Fruit fly (Drosophila melanogaster): ENCODE data around the gene CG4757.

CG4757 gene

DNA sequence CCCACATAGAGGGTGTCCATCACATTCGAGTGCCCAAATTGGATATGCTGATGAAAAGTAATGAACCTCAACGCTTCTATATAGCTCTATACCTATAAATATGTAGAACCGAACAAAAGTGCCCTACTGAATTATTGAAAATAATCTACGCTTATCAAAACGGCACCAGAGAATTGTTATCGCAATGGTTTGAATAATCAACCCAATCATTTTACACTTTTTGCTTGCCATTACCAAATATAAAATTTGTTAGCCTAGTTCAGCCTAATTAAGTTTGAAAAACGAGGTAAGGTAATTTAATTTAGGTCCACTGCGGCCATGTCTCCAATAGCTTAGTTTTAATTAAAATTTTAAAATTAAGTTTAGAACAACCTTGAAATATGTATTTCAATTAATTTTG lies 14.8 kb downstream of the CG4757 start:
- no peak for TF ChIP-seq CG8478 (optimal IDR thresholded peaks at IDR 0.05)
- TF ChIP-seq CTCF (optimal IDR thresholded peaks at IDR 0.05): no peak

DNA sequence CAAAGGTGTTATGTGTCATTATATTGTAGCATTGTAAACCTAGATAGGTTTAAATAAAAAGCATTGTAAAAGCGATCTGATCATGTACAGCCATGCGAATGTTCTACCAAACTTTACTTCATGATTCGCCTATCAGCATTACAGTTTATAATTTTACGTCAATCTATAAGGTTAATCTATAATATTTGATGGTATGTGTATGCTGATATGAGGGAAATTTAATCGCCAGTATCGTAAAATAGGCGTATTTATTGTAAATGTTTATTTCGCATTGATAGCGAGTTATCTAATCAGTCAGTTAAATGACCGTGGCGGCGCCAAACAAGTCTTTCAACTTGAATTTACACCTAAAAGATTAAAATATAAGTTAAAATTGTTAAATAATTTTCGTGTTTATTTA lies 16.6 kb downstream of the CG4757 start:
- TF ChIP-seq CG8478 (optimal IDR thresholded peaks at IDR 0.05) (no peak), CTCF (optimal IDR thresholded peaks at IDR 0.05) (no peak)

DNA sequence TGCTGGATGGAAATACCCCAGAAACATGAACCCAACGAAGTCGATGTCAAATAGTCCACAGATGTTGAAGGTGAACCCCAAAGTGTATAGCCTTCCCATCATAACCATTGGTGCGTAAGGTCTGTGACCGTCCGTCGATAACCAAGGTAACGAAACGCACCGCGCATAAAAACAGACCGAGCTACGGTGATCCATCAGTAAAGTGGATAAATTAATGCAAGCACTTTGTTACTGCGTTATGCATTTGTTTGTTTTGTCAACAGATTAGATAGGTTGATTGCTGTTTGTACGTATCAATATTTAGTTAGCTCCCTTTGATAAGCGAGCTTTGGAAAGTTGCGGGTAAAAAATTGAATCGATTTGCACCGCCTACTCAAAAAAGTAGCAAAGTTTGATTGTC lies 17.3 kb downstream of the CG4757 start:
- TF ChIP-seq CG8478 (optimal IDR thresholded peaks at IDR 0.05): no peak
- TF ChIP-seq CTCF (optimal IDR thresholded peaks at IDR 0.05): no peak

DNA sequence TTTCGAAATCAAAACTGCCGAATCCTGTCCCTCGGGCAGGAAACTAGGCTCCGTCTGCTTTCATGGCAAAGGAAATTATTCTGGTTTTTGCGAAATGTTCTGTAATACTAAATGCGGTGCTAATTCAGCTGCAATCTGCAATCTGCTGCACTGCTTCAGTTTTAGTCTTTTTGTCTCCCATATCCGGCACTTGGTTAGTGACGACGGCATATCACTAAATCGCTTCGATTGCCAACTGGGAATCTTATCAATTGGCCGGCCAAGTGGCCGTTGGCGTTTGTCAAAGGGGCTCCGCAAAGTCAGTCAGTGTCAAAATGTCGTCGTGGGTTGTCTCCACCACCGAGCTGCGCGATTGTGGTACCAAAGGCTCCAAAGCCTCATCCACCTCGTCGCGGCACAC lies 34.8 kb downstream of the CG4757 start, which contains the start of gene CG18577:
CG18577 (plus strand) TSS at position 301 of the 400 bp plus-strand sequence.
- TF ChIP-seq CTCF (optimal IDR thresholded peaks at IDR 0.05) (no peak), CG8478 (optimal IDR thresholded peaks at IDR 0.05) (no peak)

DNA sequence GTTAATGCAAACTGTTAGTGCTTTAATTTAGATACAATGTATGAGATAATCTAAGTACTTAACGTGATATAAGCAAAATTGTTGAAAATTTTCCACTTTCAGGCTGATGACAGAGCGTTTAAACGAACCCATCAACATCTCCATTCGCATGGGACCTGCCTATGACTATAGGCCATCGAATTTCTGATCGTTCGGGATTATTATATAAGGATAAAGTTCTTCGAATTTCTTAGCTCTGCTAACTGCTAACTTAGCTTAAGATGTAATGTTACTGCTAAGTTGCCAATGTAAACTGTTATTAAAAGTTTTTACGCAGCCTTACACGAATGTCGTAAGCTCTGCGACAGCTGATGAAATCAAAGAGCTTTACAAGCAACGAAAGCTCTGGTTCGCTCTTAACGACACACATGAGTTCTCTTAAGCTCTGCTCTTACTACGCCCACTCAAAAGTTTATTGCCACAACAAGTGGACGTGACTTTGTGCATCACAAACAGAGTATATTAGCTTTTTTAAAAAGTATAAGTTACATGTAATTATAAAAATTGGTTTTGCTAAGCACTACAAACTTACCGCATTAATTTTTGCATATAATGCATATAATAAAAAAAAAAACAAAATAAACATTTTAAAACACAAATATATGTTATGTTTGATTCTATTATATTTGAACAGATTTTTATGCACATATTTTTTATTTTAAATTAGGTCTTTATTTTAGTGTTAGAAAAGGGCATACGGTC lies 35.8 kb downstream of the CG4757 start:
- TF ChIP-seq CTCF (optimal IDR thresholded peaks at IDR 0.05) (no peak), CG8478 (optimal IDR thresholded peaks at IDR 0.05) (no peak)

DNA sequence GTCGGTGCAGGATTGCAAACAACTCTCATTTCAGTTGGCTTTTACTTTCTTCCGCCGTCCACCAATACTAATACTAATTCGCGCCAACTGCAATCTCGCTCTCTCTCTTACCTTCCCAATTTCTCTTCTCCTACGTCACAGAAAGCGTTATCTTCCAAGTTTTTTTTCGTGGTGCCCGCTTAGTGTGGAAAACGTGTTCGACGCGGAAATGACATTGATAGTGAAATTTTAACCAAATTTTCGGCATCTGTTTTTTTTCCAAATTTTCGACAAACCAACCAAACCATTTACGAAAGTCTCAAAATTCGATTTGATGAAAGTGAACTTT lies 36.3 kb downstream of the CG4757 start, which contains the start of gene cu:
cu (plus strand) TSS at position 204 of the 328 bp plus-strand sequence.
- no peak for TF ChIP-seq CTCF (optimal IDR thresholded peaks at IDR 0.05)
- no peak for TF ChIP-seq CG8478 (optimal IDR thresholded peaks at IDR 0.05)

DNA sequence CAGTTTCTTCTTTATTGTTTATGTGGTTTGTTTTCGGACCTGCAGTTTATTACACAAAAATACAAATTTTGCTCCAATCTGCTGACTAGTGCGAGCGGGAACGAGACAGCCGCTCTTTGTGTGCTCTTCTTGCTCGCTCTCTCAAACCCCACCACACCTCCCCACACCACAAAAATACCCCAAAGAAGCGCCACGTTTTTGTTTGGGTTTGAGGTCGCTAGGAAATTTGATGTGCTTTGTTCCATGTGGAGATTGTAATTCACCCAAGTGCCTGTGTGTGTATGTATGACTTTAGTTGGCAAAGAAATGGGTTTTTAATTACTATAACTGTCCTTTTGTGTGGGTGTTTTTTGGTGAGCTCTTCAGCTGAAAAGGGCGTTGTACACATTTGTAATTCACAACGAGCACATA lies 37.1 kb downstream of the CG4757 start:
- no peak for TF ChIP-seq CG8478 (optimal IDR thresholded peaks at IDR 0.05)
- TF ChIP-seq CTCF (optimal IDR thresholded peaks at IDR 0.05): no peak

DNA sequence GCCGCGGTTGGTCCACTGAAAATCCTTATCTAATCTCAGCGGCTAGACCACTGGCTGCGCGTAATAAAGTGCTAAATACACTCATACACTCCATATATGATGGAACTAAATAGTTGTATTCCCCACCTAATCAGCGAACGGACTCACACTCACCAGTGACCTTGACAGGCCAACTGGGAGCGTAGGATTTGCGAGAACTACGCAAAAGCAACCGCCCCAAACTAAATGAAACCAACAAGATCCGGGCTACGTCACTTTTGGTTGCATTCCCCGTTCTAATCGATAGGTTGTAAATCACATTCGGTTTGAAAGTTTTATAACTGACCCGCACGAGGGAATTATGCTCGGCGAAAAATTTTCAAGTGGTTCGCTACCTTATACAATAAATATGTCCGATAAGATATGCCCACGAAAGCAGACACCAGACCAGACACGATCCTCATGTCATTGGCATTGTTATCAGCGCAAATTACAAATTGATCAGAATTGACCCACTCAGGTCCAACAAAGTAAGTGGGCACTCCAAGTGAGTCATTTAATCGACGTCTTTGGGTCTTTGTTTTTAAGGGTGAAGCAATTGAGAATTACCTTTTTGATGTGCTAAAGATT lies 38.3 kb downstream of the CG4757 start:
- TF ChIP-seq CG8478 (optimal IDR thresholded peaks at IDR 0.05) (no peak), CTCF (optimal IDR thresholded peaks at IDR 0.05) (no peak)

DNA sequence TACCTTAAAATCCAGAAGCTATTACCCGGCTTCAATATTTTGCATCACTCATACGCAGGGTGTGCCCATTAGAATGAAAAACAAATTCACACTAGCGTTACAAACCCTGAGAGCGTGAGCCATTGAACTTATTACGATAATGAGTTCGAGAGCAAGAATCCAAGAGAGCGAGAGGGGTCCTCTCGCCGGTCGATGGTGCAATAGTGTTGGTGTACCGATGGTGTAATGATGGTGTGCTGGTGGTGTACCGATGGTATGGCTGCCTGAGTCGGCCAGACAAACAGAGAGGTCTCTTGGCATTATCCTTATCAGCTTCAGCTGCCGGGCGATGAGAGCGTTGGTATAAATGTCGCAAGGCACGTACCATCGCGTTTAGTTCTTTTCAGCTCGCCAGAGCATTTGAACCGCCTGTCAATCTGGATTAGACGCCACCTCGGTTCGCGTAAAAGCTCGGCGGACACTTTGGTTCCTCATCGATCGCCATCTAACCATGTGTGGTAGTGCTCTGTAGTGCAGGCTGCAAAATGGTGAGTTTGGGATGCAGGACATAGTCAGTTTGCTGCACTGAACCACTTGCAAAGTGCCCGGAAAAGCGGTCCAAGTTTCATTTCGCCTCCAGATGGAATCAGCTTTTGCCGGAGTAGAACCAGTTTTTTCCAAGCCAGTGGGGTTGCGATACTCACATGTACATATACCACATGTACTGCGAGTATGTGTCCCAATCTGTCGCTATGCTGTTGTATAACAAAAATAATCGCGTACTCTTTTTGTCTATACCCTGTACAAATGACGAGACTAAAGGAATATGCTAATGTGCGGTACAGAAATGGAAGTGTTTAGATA lies 39.3 kb downstream of the CG4757 start:
- TF ChIP-seq CTCF (optimal IDR thresholded peaks at IDR 0.05) (no peak), CG8478 (optimal IDR thresholded peaks at IDR 0.05) (no peak)

DNA sequence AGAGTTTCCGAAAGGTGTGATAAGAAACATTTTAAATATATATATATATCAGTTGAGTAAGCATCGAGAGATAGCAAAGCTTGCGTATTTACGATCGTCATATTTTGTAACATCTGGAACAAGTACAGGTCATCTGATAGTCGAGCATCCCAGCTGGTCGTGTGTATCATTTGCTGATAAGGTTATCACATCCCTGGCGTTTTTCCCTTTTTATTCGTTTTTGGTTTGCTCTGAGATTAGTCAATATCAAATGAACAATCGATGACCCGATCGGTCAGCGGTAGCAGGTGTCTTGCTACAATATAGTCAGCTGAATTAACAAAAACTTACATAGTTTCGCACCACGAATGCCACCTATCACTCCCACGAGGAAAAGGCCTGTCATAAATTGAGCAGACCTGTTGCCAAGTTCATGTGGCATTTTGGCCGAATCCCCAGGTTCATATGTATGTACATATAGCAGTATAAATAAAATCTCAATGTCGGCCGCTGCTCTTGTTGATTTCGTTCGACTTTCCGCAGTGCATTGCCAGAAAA lies 39.9 kb downstream of the CG4757 start:
- TF ChIP-seq CG8478 (optimal IDR thresholded peaks at IDR 0.05) (no peak), CTCF (optimal IDR thresholded peaks at IDR 0.05) (no peak)

DNA sequence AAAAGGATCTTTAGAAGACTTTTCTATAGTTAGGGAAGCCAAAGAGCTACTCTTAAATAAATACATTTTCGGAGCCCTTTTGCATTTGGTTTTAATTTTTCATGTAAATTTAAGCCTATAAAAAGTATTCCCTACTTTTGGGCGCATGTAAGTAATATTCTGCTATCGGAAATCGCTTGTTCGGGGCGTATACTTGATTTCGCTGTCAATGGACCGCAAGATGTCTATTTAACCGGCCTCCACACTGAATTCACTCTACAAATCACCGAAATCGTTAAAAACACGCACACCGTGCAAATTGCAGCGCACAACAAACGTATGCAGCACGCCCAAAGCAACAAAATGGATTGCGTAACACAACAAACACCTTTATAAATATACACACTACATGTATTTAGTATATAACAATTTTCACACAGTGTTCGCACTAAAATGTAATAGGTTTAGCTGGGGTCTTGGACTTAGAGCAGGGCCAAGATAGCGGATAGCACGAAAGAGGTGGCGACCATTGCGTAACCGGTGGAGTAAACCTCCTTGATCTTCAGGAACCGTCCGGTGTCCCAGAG lies 47.8 kb downstream of the CG4757 start:
- TF ChIP-seq CTCF (optimal IDR thresholded peaks at IDR 0.05) (no peak), CG8478 (optimal IDR thresholded peaks at IDR 0.05) (no peak)

DNA sequence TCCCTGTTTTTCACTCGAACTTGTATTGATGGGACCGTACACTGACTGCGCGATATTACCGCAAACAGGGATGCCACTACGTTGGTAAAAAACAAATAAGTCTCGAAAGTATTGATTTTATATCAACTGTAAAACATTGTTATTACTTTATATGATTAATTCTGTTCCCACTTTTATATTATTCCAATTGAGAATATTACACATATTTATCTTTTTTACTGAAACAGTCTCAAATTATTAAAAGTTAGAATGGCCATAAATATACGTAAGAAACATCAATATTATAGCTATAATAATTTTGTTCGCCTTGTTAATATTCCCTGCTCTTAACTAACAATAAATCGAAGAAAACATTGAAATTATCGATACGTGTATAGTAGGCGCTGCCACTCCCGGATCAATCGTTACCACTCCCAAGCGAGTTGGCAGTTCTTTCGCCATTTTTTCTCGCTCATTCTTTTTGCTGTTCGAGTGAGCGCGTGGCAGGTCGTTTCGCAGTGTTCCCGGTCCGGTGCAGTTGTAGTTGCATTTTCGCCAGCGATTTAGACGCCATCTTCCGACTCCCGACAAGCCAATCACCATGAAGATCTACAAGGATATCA lies 48.9 kb downstream of the CG4757 start, which contains the start of the genes SdhC and Tctp:
SdhC (minus strand) TSS at position 49 of the 602 bp plus-strand sequence.
Tctp (plus strand) TSS at position 447 of the 602 bp plus-strand sequence.
- TF ChIP-seq CTCF (optimal IDR thresholded peaks at IDR 0.05): no peak
- TF ChIP-seq CG8478 (optimal IDR thresholded peaks at IDR 0.05): no peak

DNA sequence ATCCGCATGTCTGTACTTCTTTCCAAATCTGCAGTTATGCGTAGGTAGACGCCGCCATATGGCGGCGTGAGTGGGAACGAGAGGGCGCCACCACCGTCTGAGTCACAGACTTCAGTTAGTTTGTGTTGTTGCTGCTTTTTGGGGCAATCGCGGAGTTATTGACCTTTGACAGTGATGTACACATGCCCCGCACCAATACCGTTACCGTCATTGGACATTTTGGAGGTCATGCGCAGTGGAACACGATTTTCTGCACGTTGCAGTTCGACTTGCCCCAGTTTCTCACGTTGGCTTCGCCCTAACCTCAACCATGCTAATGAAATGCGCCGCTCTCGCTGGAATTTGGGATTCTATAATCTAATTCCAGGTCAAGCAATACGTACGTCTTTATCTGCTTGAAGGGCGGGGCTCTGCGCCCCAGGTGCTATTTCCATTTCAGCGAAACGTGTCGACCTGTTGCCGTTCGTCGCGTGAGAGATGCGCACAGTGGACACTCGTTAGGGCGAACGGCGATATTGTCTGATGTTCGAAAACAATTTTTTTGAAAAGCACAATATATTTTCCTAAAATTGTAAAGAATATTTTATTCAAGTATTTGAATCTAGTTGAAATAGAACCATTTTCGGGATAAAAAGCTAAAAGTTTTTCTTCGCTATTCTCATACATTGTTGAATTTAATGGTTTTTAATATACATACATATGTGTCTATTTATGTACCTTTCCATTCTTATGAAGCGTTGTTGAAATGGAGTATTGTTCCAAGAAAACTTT lies 50.5 kb downstream of the CG4757 start:
- TF ChIP-seq CTCF (optimal IDR thresholded peaks at IDR 0.05) (peak; percentile 31 to 42), CG8478 (optimal IDR thresholded peaks at IDR 0.05) (no peak)
